Fruit fly (Drosophila melanogaster) whole organism, embryonic: Measurements from ENCODE around the gene CG13049.
A peak's percentile ranks its signal among the peaks of the same experiment; 100 is the strongest.

Source experiments
- Blimp-1 ChIP-seq: fragments of 200-800 bp; sonication (Bioruptor generic); optimal IDR thresholded peaks from 3 replicates; lab custom pipeline; 2018; ENCODE audit warnings: missing biosample characterization, missing genetic modification characterization, mild to moderate bottlenecking, moderate library complexity, missing genetic modification reagents
- CG11085 ChIP-seq: fragments of 200-800 bp; sonication (Bioruptor generic); IDR thresholded peaks from 2 replicates; pipeline ENCODE4 v1.3.6; 2022; ENCODE audit warnings: missing biosample characterization, missing genetic modification characterization
- CG11504 ChIP-seq: fragments of 200-800 bp; sonication (Bioruptor generic); optimal IDR thresholded peaks from 3 replicates; lab custom pipeline; 2019; ENCODE audit warnings: missing biosample characterization, mild to moderate bottlenecking, missing genetic modification characterization, moderate library complexity
- CG11560 ChIP-seq: fragments of 200-800 bp; sonication (Bioruptor generic); IDR thresholded peaks from 3 replicates; pipeline ENCODE4 v1.3.6; 2022; ENCODE audit warnings: missing biosample characterization, missing genetic modification characterization
- CG11723 ChIP-seq: fragments of 200-800 bp; sonication (Bioruptor generic); optimal IDR thresholded peaks from 2 replicates; lab custom pipeline; 2017; ENCODE audit warnings: missing biosample characterization, mild to moderate bottlenecking, missing genetic modification characterization
- CG12104 ChIP-seq: fragments of 200-800 bp; sonication (Bioruptor generic); optimal IDR thresholded peaks from 3 replicates; lab custom pipeline; 2016; ENCODE audit warnings: missing biosample characterization, missing genetic modification characterization
- CG12299 ChIP-seq: fragments of 200-800 bp; sonication (Bioruptor generic); optimal IDR thresholded peaks from 2 replicates; lab custom pipeline; 2018; ENCODE audit warnings: missing biosample characterization, mild to moderate bottlenecking, missing genetic modification characterization
- CG13424 ChIP-seq: fragments of 200-800 bp; sonication (Bioruptor generic); optimal IDR thresholded peaks from 2 replicates; lab custom pipeline; 2019; ENCODE audit warnings: missing biosample characterization, mild to moderate bottlenecking, missing genetic modification characterization, moderate library complexity
- CG14441 ChIP-seq: fragments of 200-800 bp; sonication (Bioruptor generic); IDR thresholded peaks from 2 replicates; pipeline ENCODE4 v1.3.6; 2022; ENCODE audit warnings: missing biosample characterization, missing genetic modification characterization
- CG17328 ChIP-seq: fragments of 200-800 bp; sonication (Bioruptor generic); IDR thresholded peaks from 2 replicates; pipeline ENCODE4 v1.3.6; 2022; ENCODE audit warnings: missing biosample characterization, missing genetic modification characterization
- CG2116 ChIP-seq: fragments of 200-800 bp; sonication (Bioruptor generic); optimal IDR thresholded peaks from 3 replicates; lab custom pipeline; 2018; ENCODE audit warnings: missing biosample characterization, mild to moderate bottlenecking, missing genetic modification characterization
- CG2678 ChIP-seq: fragments of 200-800 bp; sonication (Bioruptor generic); optimal IDR thresholded peaks from 3 replicates; lab custom pipeline; 2019; ENCODE audit warnings: missing biosample characterization, mild to moderate bottlenecking, missing genetic modification characterization, moderate library complexity
- CG30403 ChIP-seq: fragments of 200-800 bp; sonication (Bioruptor generic); optimal IDR thresholded peaks from 3 replicates; lab custom pipeline; 2016; ENCODE audit warnings: missing biosample characterization, missing genetic modification characterization
- CG31441 ChIP-seq: fragments of 200-800 bp; sonication (Bioruptor generic); IDR thresholded peaks from 2 replicates; pipeline ENCODE4 v1.3.6; 2022; ENCODE audit warnings: missing biosample characterization, missing genetic modification characterization
- CG34224 ChIP-seq: fragments of 200-800 bp; sonication (Bioruptor generic); IDR thresholded peaks from 3 replicates; pipeline ENCODE4 v1.3.6; 2022; ENCODE audit warnings: missing biosample characterization, missing genetic modification characterization; ENCODE audit not compliant: partially characterized antibody
- CG4424 ChIP-seq: fragments of 200-800 bp; sonication (Bioruptor generic); optimal IDR thresholded peaks from 3 replicates; lab custom pipeline; 2016; ENCODE audit warnings: missing biosample characterization, missing genetic modification characterization
- CG7556 ChIP-seq: fragments of 200-800 bp; sonication (Bioruptor generic); optimal IDR thresholded peaks from 2 replicates; lab custom pipeline; 2017; ENCODE audit warnings: missing biosample characterization, mild to moderate bottlenecking, missing genetic modification characterization
- CG7839 ChIP-seq: fragments of 200-800 bp; sonication (Bioruptor generic); optimal IDR thresholded peaks from 3 replicates; lab custom pipeline; 2018; ENCODE audit warnings: missing biosample characterization, mild to moderate bottlenecking, missing genetic modification characterization, moderate library complexity
- CG9215 ChIP-seq: fragments of 200-800 bp; sonication (Bioruptor generic); IDR thresholded peaks from 2 replicates; pipeline ENCODE4 v1.3.6; 2022; ENCODE audit warnings: missing biosample characterization, missing genetic modification characterization
- Camta ChIP-seq: fragments of 200-800 bp; sonication (Bioruptor generic); optimal IDR thresholded peaks from 2 replicates; lab custom pipeline; 2016; ENCODE audit warnings: missing biosample characterization, missing genetic modification characterization
- Fer3 ChIP-seq: fragments of 200-800 bp; sonication (Bioruptor generic); optimal IDR thresholded peaks from 2 replicates; lab custom pipeline; 2018; ENCODE audit warnings: missing biosample characterization, mild to moderate bottlenecking, missing genetic modification characterization, moderate library complexity
- HLH4C ChIP-seq: fragments of 200-800 bp; sonication (Bioruptor generic); IDR thresholded peaks from 3 replicates; pipeline ENCODE4 v1.3.6; 2022; ENCODE audit warnings: missing biosample characterization, missing genetic modification characterization; ENCODE audit not compliant: partially characterized antibody
- Oli ChIP-seq: fragments of 200-800 bp; sonication (Bioruptor generic); optimal IDR thresholded peaks from 2 replicates; lab custom pipeline; 2018; ENCODE audit warnings: missing biosample characterization, mild to moderate bottlenecking, missing genetic modification characterization, moderate library complexity
- PHDP ChIP-seq: fragments of 200-800 bp; sonication (Bioruptor generic); optimal IDR thresholded peaks from 3 replicates; lab custom pipeline; 2018; ENCODE audit warnings: missing biosample characterization, mild to moderate bottlenecking, missing genetic modification characterization, moderate library complexity
- Side ChIP-seq: fragments of 200-800 bp; sonication (Bioruptor generic); optimal IDR thresholded peaks from 2 replicates; lab custom pipeline; 2016; ENCODE audit warnings: missing biosample characterization, missing genetic modification characterization
- chif ChIP-seq, 2 experiments: fragments of 200-800 bp; sonication (Bioruptor generic); optimal IDR thresholded peaks; 3 replicates each; lab custom pipeline; 2016; ENCODE audit warnings: missing biosample characterization in 2 of 2, missing genetic modification characterization in 2 of 2
- ci ChIP-seq: fragments of 200-800 bp; sonication (Bioruptor generic); IDR thresholded peaks from 3 replicates; pipeline ENCODE4 v1.3.6; 2022; ENCODE audit warnings: missing biosample characterization, missing genetic modification characterization
- disco-r ChIP-seq: fragments of 200-800 bp; sonication (Bioruptor generic); optimal IDR thresholded peaks from 2 replicates; lab custom pipeline; 2016; ENCODE audit warnings: missing biosample characterization, missing genetic modification characterization
- dmrt11E ChIP-seq: fragments of 200-800 bp; sonication (Bioruptor generic); optimal IDR thresholded peaks from 3 replicates; lab custom pipeline; 2018; ENCODE audit warnings: missing biosample characterization, mild to moderate bottlenecking, missing genetic modification characterization, moderate library complexity
- dmrt99B ChIP-seq: fragments of 200-800 bp; sonication (Bioruptor generic); optimal IDR thresholded peaks from 2 replicates; lab custom pipeline; 2018; ENCODE audit warnings: missing biosample characterization, mild to moderate bottlenecking, missing genetic modification characterization, moderate library complexity
- dysf ChIP-seq: fragments of 200-800 bp; sonication (Bioruptor generic); IDR thresholded peaks from 3 replicates; pipeline ENCODE4 v1.3.6; 2022; ENCODE audit warnings: missing biosample characterization, missing genetic modification characterization
- gem ChIP-seq: fragments of 200-800 bp; sonication (Bioruptor generic); optimal IDR thresholded peaks from 2 replicates; lab custom pipeline; 2019; ENCODE audit warnings: missing biosample characterization, mild to moderate bottlenecking, missing genetic modification characterization, moderate library complexity
- gfzf ChIP-seq: fragments of 200-800 bp; sonication (Bioruptor generic); optimal IDR thresholded peaks from 2 replicates; lab custom pipeline; 2016; ENCODE audit warnings: missing biosample characterization, mild to moderate bottlenecking, missing genetic modification characterization, moderate library complexity
- gsb-n ChIP-seq: fragments of 200-800 bp; sonication (Bioruptor generic); optimal IDR thresholded peaks from 3 replicates; lab custom pipeline; 2018; ENCODE audit warnings: missing biosample characterization, mild to moderate bottlenecking, missing genetic modification characterization
- inv ChIP-seq: fragments of 200-800 bp; sonication (Bioruptor generic); IDR thresholded peaks from 2 replicates; pipeline ENCODE4 v1.3.6; 2022; ENCODE audit warnings: missing biosample characterization, missing genetic modification characterization; ENCODE audit not compliant: partially characterized antibody
- nerfin-2 ChIP-seq: fragments of 200-800 bp; sonication (Bioruptor generic); IDR thresholded peaks from 2 replicates; pipeline ENCODE4 v1.3.6; 2022; ENCODE audit warnings: missing biosample characterization, missing genetic modification characterization; ENCODE audit not compliant: partially characterized antibody
- nmo ChIP-seq: fragments of 200-800 bp; sonication (Bioruptor generic); optimal IDR thresholded peaks from 2 replicates; lab custom pipeline; 2018; ENCODE audit warnings: missing biosample characterization, mild to moderate bottlenecking, missing genetic modification characterization, moderate library complexity
- oc ChIP-seq: fragments of 200-800 bp; sonication (Bioruptor generic); optimal IDR thresholded peaks from 2 replicates; lab custom pipeline; 2018; ENCODE audit warnings: missing biosample characterization, mild to moderate bottlenecking, missing genetic modification characterization, moderate library complexity
- pan ChIP-seq, 4 experiments: fragments of >200 bp in 3 of 4; fragments of 200-800 bp in 1 of 4; sonication (Bioruptor generic) in 1 of 4; optimal IDR thresholded peaks in 3 of 4; IDR thresholded peaks in 1 of 4; 2 replicates each; pipeline versions ENCODE4 v1.3.6 to Lab custom; 2017 to 2022; ENCODE audit warnings: missing biosample characterization in 2 of 4, missing genetic modification characterization in 2 of 4, mixed read lengths in 1 of 4
- pfk ChIP-seq: fragments of 200-800 bp; sonication (Bioruptor generic); optimal IDR thresholded peaks from 2 replicates; lab custom pipeline; 2018; ENCODE audit warnings: missing biosample characterization, mild to moderate bottlenecking, missing genetic modification characterization, moderate library complexity
- row ChIP-seq: fragments of 200-800 bp; sonication (Bioruptor generic); IDR thresholded peaks from 3 replicates; pipeline ENCODE4 v1.3.6; 2022; ENCODE audit warnings: missing biosample characterization, missing genetic modification characterization
- sens ChIP-seq: fragments of 200-800 bp; sonication (Bioruptor generic); peaks from one replicate; lab custom pipeline; 2016; ENCODE audit warnings: missing biosample characterization, missing genetic modification characterization
- slp2 ChIP-seq: fragments of 200-800 bp; sonication (Bioruptor generic); optimal IDR thresholded peaks from 2 replicates; lab custom pipeline; 2016; ENCODE audit warnings: missing biosample characterization, missing genetic modification characterization
- tll ChIP-seq, 2 experiments: fragments of 200-800 bp in 1 of 2; fragments of >200 bp in 1 of 2; sonication (Bioruptor generic) in 1 of 2; optimal IDR thresholded peaks; 2 replicates each; lab custom pipeline; 2017 to 2019; ENCODE audit warnings: missing biosample characterization in 2 of 2, missing genetic modification characterization in 2 of 2, mild to moderate bottlenecking in 1 of 2, moderate library complexity in 1 of 2
- wdn ChIP-seq: fragments of 200-800 bp; sonication (Bioruptor generic); IDR thresholded peaks from 2 replicates; pipeline ENCODE4 v1.3.6; 2022; ENCODE audit warnings: missing biosample characterization, missing genetic modification characterization
- wor ChIP-seq: fragments of 200-800 bp; sonication (Bioruptor generic); IDR thresholded peaks from 2 replicates; pipeline ENCODE4 v1.3.6; 2022; ENCODE audit warnings: missing biosample characterization, missing genetic modification characterization
- zfh1 ChIP-seq: fragments of 200-800 bp; sonication (Bioruptor generic); IDR thresholded peaks from 3 replicates; pipeline ENCODE4 v1.3.6; 2022; ENCODE audit warnings: missing biosample characterization, missing genetic modification characterization

The CG13049 gene

DNA sequence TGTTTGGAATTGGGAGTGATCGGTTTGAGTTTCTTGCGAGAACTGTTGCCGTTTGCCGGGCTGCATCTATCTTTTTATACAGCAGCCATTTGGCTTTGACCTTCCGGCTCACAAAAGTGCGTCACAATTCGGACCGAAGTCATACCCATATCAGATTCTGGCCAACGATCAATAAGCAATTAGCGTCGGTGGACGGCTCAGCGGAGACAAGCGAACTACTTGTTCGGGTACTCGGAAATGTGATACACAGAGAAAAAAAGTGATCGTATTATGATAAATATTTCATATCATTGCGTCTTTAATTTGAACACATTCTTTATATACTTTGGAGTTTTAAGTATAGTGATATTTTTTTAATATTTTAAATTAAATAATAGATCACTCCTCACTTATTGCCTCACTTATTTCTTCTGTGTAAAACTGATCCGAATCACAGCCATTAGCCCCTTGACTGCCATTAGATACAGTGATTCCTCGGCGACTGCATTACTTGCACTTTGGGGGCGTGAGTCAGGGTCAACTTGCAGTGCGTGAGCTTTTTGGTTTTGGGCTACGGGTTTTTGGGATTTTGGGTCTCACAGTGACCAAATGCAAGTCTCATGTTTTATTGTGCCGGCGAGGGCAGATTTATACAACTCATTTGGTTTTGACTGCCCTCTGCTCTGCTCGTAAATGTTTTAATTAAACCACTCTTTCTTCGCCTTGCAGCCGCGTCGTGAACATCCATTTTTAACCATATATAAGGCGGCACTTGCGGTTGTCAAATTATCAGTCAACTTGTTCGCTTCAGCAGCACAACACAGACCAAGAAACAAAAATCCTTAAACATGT lies 24.3 kb upstream of the CG13049 start, which contains the start of the genes CG13043 and CG13063 (continued):
- 0 out of 3 replicates have a peak, but pooled peaks have one; percentile 31 for TF ChIP-seq dysf (GFP tag; lab: Robert Waterston, UW)
- no peak for TF ChIP-seq CG9215 (GFP tag; lab: Robert Waterston, UW)
- TF ChIP-seq CG30403 (GFP tag; lab: Kevin White, UChicago): no peak
- peak; percentile 10 for TF ChIP-seq nmo (GFP tag; lab: Kevin White, UChicago)
- TF ChIP-seq CG12104 (GFP tag; lab: Kevin White, UChicago): no peak
- no peak for TF ChIP-seq CG12299 (tag; lab: Kevin White, UChicago)
- TF ChIP-seq CG31441 (GFP tag; lab: Robert Waterston, UW): 0 out of 2 replicates have a peak, but pooled peaks have one; percentile 23
- no peak for TF ChIP-seq zfh1 (GFP tag; lab: Robert Waterston, UW)
- TF ChIP-seq gsb-n (tag; lab: Kevin White, UChicago): peak; percentile 58
- 0 out of 3 replicates have a peak, but pooled peaks have one; percentile 32 for TF ChIP-seq ci (GFP tag; lab: Robert Waterston, UW)
- no peak for TF ChIP-seq pfk
- TF ChIP-seq nerfin-2 (GFP tag; lab: Robert Waterston, UW): no peak
- no peak for TF ChIP-seq CG11723
- peak; percentile 26 for TF ChIP-seq CG7839 (tag; lab: Kevin White, UChicago)
- TF ChIP-seq disco-r (GFP tag; lab: Kevin White, UChicago): no peak
- no peak for TF ChIP-seq CG4424 (GFP tag; lab: Kevin White, UChicago)
- no peak for TF ChIP-seq CG34224 (GFP tag; lab: Robert Waterston, UW)
- TF ChIP-seq wor (GFP tag; lab: Robert Waterston, UW): no peak
- no peak for TF ChIP-seq CG17328 (GFP tag; lab: Robert Waterston, UW)
- TF ChIP-seq CG7556 (GFP tag; lab: Kevin White, UChicago): peak; percentile 11
- TF ChIP-seq pan (optimal IDR thresholded peaks at IDR 0.05; lab: Kevin White, UChicago): no peak
- TF ChIP-seq pan (GFP tag; optimal IDR thresholded peaks at IDR 0.05 in 1 of 2, IDR thresholded peaks at IDR 0.05 in 1 of 2): no peak
- no peak for TF ChIP-seq Side (GFP tag; lab: Kevin White, UChicago)
- peak; percentile 41; the same call in 1 of the 3 replicates for TF ChIP-seq row (GFP tag; lab: Robert Waterston, UW)
- TF ChIP-seq Blimp-1: peak; percentile 27
- peak; percentile 3 for TF ChIP-seq PHDP (tag; lab: Kevin White, UChicago)
- 0 out of 2 replicates have a peak, but pooled peaks have one; percentile 27 for TF ChIP-seq CG14441
- TF ChIP-seq dmrt11E (tag; lab: Kevin White, UChicago): no peak
- no peak for TF ChIP-seq sens (GFP tag; lab: Kevin White, UChicago)
- TF ChIP-seq gfzf: no peak
- no peak for TF ChIP-seq Fer3 (tag; lab: Kevin White, UChicago)
- no peak for TF ChIP-seq inv (GFP tag; lab: Robert Waterston, UW)
- no peak for TF ChIP-seq wdn (GFP tag; lab: Robert Waterston, UW)
- no peak for TF ChIP-seq chif (GFP tag; optimal IDR thresholded peaks at IDR 0.05; lab: Kevin White, UChicago)
- peak; percentile 59 for TF ChIP-seq gem (tag; lab: Kevin White, UChicago)
- TF ChIP-seq CG13424 (tag; lab: Kevin White, UChicago): peak; percentile 34
- TF ChIP-seq CG2116: no peak
- peak; percentile 7 for TF ChIP-seq oc
- peak; percentile 2 for TF ChIP-seq dmrt99B
- TF ChIP-seq HLH4C (GFP tag; lab: Robert Waterston, UW): no peak
- no peak for TF ChIP-seq tll (GFP tag; optimal IDR thresholded peaks at IDR 0.05; lab: Kevin White, UChicago)
- peak; percentile 59 for TF ChIP-seq CG11504 (tag; lab: Kevin White, UChicago)
- peak; percentile 22 for TF ChIP-seq Oli (tag; lab: Kevin White, UChicago)
- TF ChIP-seq CG11085: no peak
- no peak for TF ChIP-seq CG11560
- TF ChIP-seq CG2678: peak; percentile 42
- no peak for TF ChIP-seq slp2 (GFP tag; lab: Kevin White, UChicago)
- TF ChIP-seq Camta (GFP tag; lab: Kevin White, UChicago): no peak
